Fruit fly (Drosophila melanogaster) whole organism, embryonic: Measurements from ENCODE around the gene CG11384.

Experiments used
- Abd-B ChIP-seq: fragments of 200-800 bp; sonication (Bioruptor generic); optimal IDR thresholded peaks from 2 replicates; lab custom pipeline; 2018; ENCODE audit warnings: missing biosample characterization, mild to moderate bottlenecking, missing genetic modification characterization, moderate library complexity
- Ada2b ChIP-seq: fragments of 200-800 bp; sonication (Bioruptor generic); IDR thresholded peaks from 2 replicates; pipeline ENCODE4 v1.3.6; 2022; ENCODE audit warnings: missing biosample characterization, missing genetic modification characterization
- Bdp1 ChIP-seq: fragments of 200-800 bp; sonication (Bioruptor generic); optimal IDR thresholded peaks from 3 replicates; lab custom pipeline; 2016; ENCODE audit warnings: missing biosample characterization, missing genetic modification characterization
- Bteb2 ChIP-seq: fragments of 200-800 bp; sonication (Bioruptor generic); optimal IDR thresholded peaks from 2 replicates; lab custom pipeline; 2016; ENCODE audit warnings: missing biosample characterization, missing genetic modification characterization
- CG10565 ChIP-seq: fragments of 200-800 bp; sonication (Bioruptor generic); optimal IDR thresholded peaks from 3 replicates; lab custom pipeline; 2016; ENCODE audit warnings: missing biosample characterization, mild to moderate bottlenecking, missing genetic modification characterization
- CG10959 ChIP-seq: fragments of 200-800 bp; sonication (Bioruptor generic); IDR thresholded peaks from 2 replicates; pipeline ENCODE4 v1.3.6; 2022; ENCODE audit warnings: missing biosample characterization, missing genetic modification characterization
- CG12942 ChIP-seq: fragments of 200-800 bp; sonication (Bioruptor generic); optimal IDR thresholded peaks from 3 replicates; lab custom pipeline; 2016; ENCODE audit warnings: missing biosample characterization, missing genetic modification characterization
- CG16779 ChIP-seq: fragments of 200-800 bp; sonication (Bioruptor generic); IDR thresholded peaks from 2 replicates; pipeline ENCODE4 v1.3.6; 2022; ENCODE audit warnings: missing biosample characterization, missing genetic modification characterization
- CG17802 ChIP-seq: fragments of 200-800 bp; sonication (Bioruptor generic); optimal IDR thresholded peaks from 2 replicates; lab custom pipeline; 2018; ENCODE audit warnings: missing biosample characterization, mild to moderate bottlenecking, missing genetic modification characterization, moderate library complexity
- CG17829 ChIP-seq: fragments of 200-800 bp; optimal IDR thresholded peaks from 2 replicates; lab custom pipeline; 2019; ENCODE audit warnings: missing biosample characterization, mild to moderate bottlenecking, missing genetic modification characterization, moderate library complexity
- CG1792 ChIP-seq: fragments of 200-800 bp; sonication (Bioruptor generic); optimal IDR thresholded peaks from 2 replicates; lab custom pipeline; 2016; ENCODE audit warnings: missing biosample characterization, missing genetic modification characterization
- CG1832 ChIP-seq: fragments of 200-800 bp; sonication (Bioruptor generic); optimal IDR thresholded peaks from 2 replicates; lab custom pipeline; 2017; ENCODE audit warnings: missing biosample characterization, mild to moderate bottlenecking, missing genetic modification characterization, inconsistent platforms
- CG2120 ChIP-seq: fragments of 200-800 bp; sonication (Bioruptor generic); optimal IDR thresholded peaks from 3 replicates; lab custom pipeline; 2016; ENCODE audit warnings: missing biosample characterization, missing genetic modification characterization
- CG2199 ChIP-seq: fragments of 200-800 bp; sonication (Bioruptor generic); IDR thresholded peaks from 3 replicates; pipeline ENCODE4 v1.3.6; 2022; ENCODE audit warnings: missing biosample characterization, missing genetic modification characterization
- CG2712 ChIP-seq: fragments of 200-800 bp; optimal IDR thresholded peaks from 3 replicates; lab custom pipeline; 2019; ENCODE audit warnings: missing biosample characterization, mild to moderate bottlenecking, missing genetic modification characterization, moderate library complexity
- CG3407 ChIP-seq: fragments of 200-800 bp; sonication (Bioruptor generic); optimal IDR thresholded peaks from 2 replicates; lab custom pipeline; 2018; ENCODE audit warnings: missing biosample characterization, mild to moderate bottlenecking, missing genetic modification characterization
- CG3847 ChIP-seq: fragments of 200-800 bp; sonication (Bioruptor generic); IDR thresholded peaks from 2 replicates; pipeline ENCODE4 v1.3.6; 2022; ENCODE audit warnings: missing biosample characterization, missing genetic modification characterization
- CG4820 ChIP-seq: fragments of 200-800 bp; sonication (Bioruptor generic); optimal IDR thresholded peaks from 3 replicates; lab custom pipeline; 2016; ENCODE audit warnings: missing biosample characterization, missing genetic modification characterization
- CG4854 ChIP-seq: fragments of 200-800 bp; sonication (Bioruptor generic); optimal IDR thresholded peaks from 2 replicates; lab custom pipeline; 2016; ENCODE audit warnings: missing biosample characterization, missing genetic modification characterization, inconsistent platforms
- CG6689 ChIP-seq: fragments of 200-800 bp; sonication (Bioruptor generic); IDR thresholded peaks from 2 replicates; pipeline ENCODE4 v1.3.6; 2022; ENCODE audit warnings: missing biosample characterization, missing genetic modification characterization
- CG6765 ChIP-seq: fragments of 200-800 bp; sonication (Bioruptor generic); optimal IDR thresholded peaks from 3 replicates; lab custom pipeline; 2017; ENCODE audit warnings: missing biosample characterization, mild to moderate bottlenecking, missing genetic modification characterization
- CG7357 ChIP-seq: fragments of 200-800 bp; sonication (Bioruptor generic); IDR thresholded peaks from 3 replicates; pipeline ENCODE4 v1.3.6; 2022; ENCODE audit warnings: missing biosample characterization, missing genetic modification characterization
- CG7556 ChIP-seq: fragments of 200-800 bp; sonication (Bioruptor generic); optimal IDR thresholded peaks from 2 replicates; lab custom pipeline; 2017; ENCODE audit warnings: missing biosample characterization, mild to moderate bottlenecking, missing genetic modification characterization
- CG8089 ChIP-seq: fragments of 200-800 bp; sonication (Bioruptor generic); optimal IDR thresholded peaks from 3 replicates; lab custom pipeline; 2016; ENCODE audit warnings: missing biosample characterization, missing genetic modification characterization
- CG9876 ChIP-seq: fragments of 200-800 bp; sonication (Bioruptor generic); optimal IDR thresholded peaks from 2 replicates; lab custom pipeline; 2016; ENCODE audit warnings: missing biosample characterization, missing genetic modification characterization
- Dbx ChIP-seq: fragments of 200-800 bp; sonication (Bioruptor generic); IDR thresholded peaks from 3 replicates; pipeline ENCODE4 v1.3.6; 2022; ENCODE audit warnings: missing biosample characterization, missing genetic modification characterization
- Deaf1 ChIP-seq: fragments of 200-800 bp; optimal IDR thresholded peaks from 3 replicates; lab custom pipeline; 2019; ENCODE audit warnings: missing biosample characterization, mild to moderate bottlenecking, missing genetic modification characterization, moderate library complexity
- Ets65A ChIP-seq: fragments of 200-800 bp; sonication (Bioruptor generic); peaks from one replicate; lab custom pipeline; 2016; ENCODE audit warnings: missing biosample characterization, missing genetic modification characterization
- Fer1 ChIP-seq: fragments of 200-800 bp; sonication (Bioruptor generic); optimal IDR thresholded peaks from 2 replicates; lab custom pipeline; 2017; ENCODE audit warnings: missing biosample characterization, mild to moderate bottlenecking, missing genetic modification characterization
- Fer2 ChIP-seq: fragments of 200-800 bp; sonication (Bioruptor generic); optimal IDR thresholded peaks from 2 replicates; lab custom pipeline; 2018; ENCODE audit warnings: missing biosample characterization, mild to moderate bottlenecking, missing genetic modification characterization, moderate library complexity
- H2.0 ChIP-seq: fragments of 200-800 bp; sonication (Bioruptor generic); IDR thresholded peaks from 2 replicates; pipeline ENCODE4 v1.3.6; 2022; ENCODE audit warnings: missing biosample characterization, missing genetic modification characterization
- Hmx ChIP-seq: fragments of 200-800 bp; sonication (Bioruptor generic); optimal IDR thresholded peaks from 2 replicates; lab custom pipeline; 2016; ENCODE audit warnings: missing biosample characterization, missing genetic modification characterization
- Hr78 ChIP-seq, 2 experiments: fragments of 200-800 bp in 1 of 2; fragments of >200 bp in 1 of 2; sonication (Bioruptor generic) in 1 of 2; optimal IDR thresholded peaks; 2 replicates each; lab custom pipeline; 2017 to 2019; ENCODE audit warnings: missing biosample characterization in 2 of 2, missing genetic modification characterization in 2 of 2, mild to moderate bottlenecking in 1 of 2, moderate library complexity in 1 of 2
- Myb ChIP-seq: fragments of 200-800 bp; sonication (Bioruptor generic); optimal IDR thresholded peaks from 2 replicates; lab custom pipeline; 2016; ENCODE audit warnings: missing biosample characterization, missing genetic modification characterization
- Nf-YB ChIP-seq: fragments of 200-800 bp; sonication (Bioruptor generic); optimal IDR thresholded peaks from 3 replicates; lab custom pipeline; 2019; ENCODE audit warnings: missing biosample characterization, mild to moderate bottlenecking, missing genetic modification characterization, moderate library complexity
- Oaz ChIP-seq: fragments of 200-800 bp; sonication (Bioruptor generic); IDR thresholded peaks from 2 replicates; pipeline ENCODE4 v1.3.6; 2022; ENCODE audit warnings: missing biosample characterization, missing genetic modification characterization
- Ptx1 ChIP-seq: fragments of 200-800 bp; sonication (Bioruptor generic); IDR thresholded peaks from 2 replicates; pipeline ENCODE4 v1.3.6; 2022; ENCODE audit warnings: missing biosample characterization, missing genetic modification characterization
- Xbp1 ChIP-seq: fragments of 200-800 bp; sonication (Bioruptor generic); optimal IDR thresholded peaks from 3 replicates; lab custom pipeline; 2016; ENCODE audit warnings: missing biosample characterization, mild to moderate bottlenecking, missing genetic modification characterization
- al ChIP-seq: fragments of 200-800 bp; sonication (Bioruptor generic); IDR thresholded peaks from 2 replicates; pipeline ENCODE4 v1.3.6; 2022; ENCODE audit warnings: missing biosample characterization, missing genetic modification characterization
- ci ChIP-seq: fragments of 200-800 bp; sonication (Bioruptor generic); IDR thresholded peaks from 3 replicates; pipeline ENCODE4 v1.3.6; 2022; ENCODE audit warnings: missing biosample characterization, missing genetic modification characterization
- croc ChIP-seq: fragments of 200-800 bp; sonication (Bioruptor generic); conservative IDR thresholded peaks from 3 replicates; pipeline ENCODE4 v1.3.6; 2022; ENCODE audit warnings: missing biosample characterization, missing genetic modification characterization
- fd96Cb ChIP-seq: fragments of 200-800 bp; sonication (Bioruptor generic); optimal IDR thresholded peaks from 2 replicates; lab custom pipeline; 2018; ENCODE audit warnings: missing biosample characterization, mild to moderate bottlenecking, missing genetic modification characterization, moderate library complexity
- inv ChIP-seq: fragments of 200-800 bp; sonication (Bioruptor generic); IDR thresholded peaks from 2 replicates; pipeline ENCODE4 v1.3.6; 2022; ENCODE audit warnings: missing biosample characterization, missing genetic modification characterization; ENCODE audit not compliant: partially characterized antibody
- odd ChIP-seq: fragments of 200-800 bp; sonication (Bioruptor generic); optimal IDR thresholded peaks from 2 replicates; lab custom pipeline; 2017; ENCODE audit warnings: missing biosample characterization, mild to moderate bottlenecking, missing genetic modification characterization
- pb ChIP-seq: fragments of 200-800 bp; sonication (Bioruptor generic); optimal IDR thresholded peaks from 3 replicates; lab custom pipeline; 2016; ENCODE audit warnings: missing biosample characterization, missing genetic modification characterization
- phol ChIP-seq: fragments of 200-800 bp; sonication (Bioruptor generic); optimal IDR thresholded peaks from 3 replicates; lab custom pipeline; 2018; ENCODE audit warnings: missing biosample characterization, mild to moderate bottlenecking, missing genetic modification characterization, moderate library complexity
- schlank ChIP-seq: fragments of 200-800 bp; sonication (Bioruptor generic); optimal IDR thresholded peaks from 2 replicates; lab custom pipeline; 2018; ENCODE audit warnings: missing biosample characterization, mild to moderate bottlenecking, missing genetic modification characterization
- slp2 ChIP-seq: fragments of 200-800 bp; sonication (Bioruptor generic); optimal IDR thresholded peaks from 2 replicates; lab custom pipeline; 2016; ENCODE audit warnings: missing biosample characterization, missing genetic modification characterization
- toy ChIP-seq: fragments of 200-800 bp; sonication (Bioruptor generic); IDR thresholded peaks from 2 replicates; pipeline ENCODE4 v1.3.6; 2022; ENCODE audit warnings: missing biosample characterization, missing genetic modification characterization
- usp ChIP-seq: fragments of >200 bp; optimal IDR thresholded peaks from 2 replicates; lab custom pipeline; 2017; ENCODE audit warnings: missing biosample characterization, missing genetic modification characterization
- wek ChIP-seq: fragments of 200-800 bp; sonication (Bioruptor generic); optimal IDR thresholded peaks from 3 replicates; lab custom pipeline; 2018; ENCODE audit warnings: missing biosample characterization, mild to moderate bottlenecking, missing genetic modification characterization, moderate library complexity
- zfh2 ChIP-seq: fragments of 200-800 bp; sonication (Bioruptor generic); optimal IDR thresholded peaks from 2 replicates; lab custom pipeline; 2016; ENCODE audit warnings: missing biosample characterization, missing genetic modification characterization

CG11384 gene

DNA sequence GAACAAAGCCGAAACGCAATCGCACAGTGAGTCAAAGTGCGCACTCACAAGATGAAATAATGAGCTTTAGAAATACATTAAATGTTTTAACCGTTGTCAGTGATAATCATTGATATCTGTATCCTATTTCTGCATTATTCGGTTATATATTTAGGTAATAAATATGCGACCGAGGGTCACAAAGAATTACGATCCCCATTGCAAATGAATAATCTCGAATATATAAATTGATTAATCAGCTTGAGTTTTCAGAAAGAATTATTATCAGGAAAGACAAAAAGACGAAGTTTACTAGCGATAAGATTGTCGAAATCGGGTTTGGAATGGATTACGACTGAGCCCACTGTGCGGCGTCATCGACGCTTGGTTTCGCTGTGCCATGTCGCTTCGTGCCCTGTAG is 4.8 kb downstream of the CG11384 start (continued):
- TF ChIP-seq CG2199 (no peak), H2.0 (GFP tag; lab: Robert Waterston, UW) (peak; percentile 6; the same call in 1 of the 2 replicates), Bteb2 (GFP tag; lab: Kevin White, UChicago) (no peak), schlank (tag; lab: Kevin White, UChicago) (peak; percentile 19), phol (tag; lab: Kevin White, UChicago) (no peak), CG9876 (GFP tag; lab: Kevin White, UChicago) (no peak), pb (GFP tag; lab: Kevin White, UChicago) (no peak), CG4854 (no peak), Abd-B (GFP tag; lab: Kevin White, UChicago) (no peak), CG7357 (GFP tag; lab: Robert Waterston, UW) (no peak), slp2 (GFP tag; lab: Kevin White, UChicago) (peak; percentile 7), Oaz (GFP tag; lab: Robert Waterston, UW) (no peak), CG3847 (GFP tag; lab: Robert Waterston, UW) (0 out of 2 replicates have a peak, but pooled peaks have one; percentile 25), Dbx (GFP tag; lab: Robert Waterston, UW) (no peak), zfh2 (no peak), CG12942 (GFP tag; lab: Kevin White, UChicago) (peak; percentile 10), CG3407 (GFP tag; lab: Kevin White, UChicago) (no peak), Xbp1 (GFP tag; lab: Kevin White, UChicago) (no peak), CG6689 (GFP tag; lab: Robert Waterston, UW) (0 out of 2 replicates have a peak, but pooled peaks have one; percentile 9), toy (GFP tag; lab: Robert Waterston, UW) (no peak), CG17802 (tag; lab: Kevin White, UChicago) (no peak), Ada2b (peak; percentile 40; the same call in 1 of the 2 replicates), croc (GFP tag; lab: Robert Waterston, UW) (no peak), Hr78 (GFP tag; optimal IDR thresholded peaks at IDR 0.05; lab: Kevin White, UChicago) (no peak), CG7556 (GFP tag; lab: Kevin White, UChicago) (peak; percentile 65), al (0 out of 2 replicates have a peak, but pooled peaks have one; percentile 15), Fer2 (no peak), CG8089 (GFP tag; lab: Kevin White, UChicago) (no peak), Myb (GFP tag; lab: Kevin White, UChicago) (no peak), CG4820 (peak; percentile 8), CG1792 (no peak), fd96Cb (tag; lab: Kevin White, UChicago) (no peak), odd (GFP tag; lab: Kevin White, UChicago) (no peak), CG10959 (GFP tag; lab: Robert Waterston, UW) (no peak), ci (GFP tag; lab: Robert Waterston, UW) (no peak; the same call in 2 of the 3 replicates), wek (GFP tag; lab: Kevin White, UChicago) (no peak), Ptx1 (GFP tag; lab: Robert Waterston, UW) (peak; percentile 45; the same call in 1 of the 2 replicates), Bdp1 (no peak), usp (GFP tag; lab: Kevin White, UChicago) (no peak), CG2120 (GFP tag; lab: Kevin White, UChicago) (peak; percentile 68), Ets65A (GFP tag; lab: Kevin White, UChicago) (peak; percentile 60), Deaf1 (tag; lab: Kevin White, UChicago) (peak; percentile 84), inv (GFP tag; lab: Robert Waterston, UW) (no peak), Hmx (GFP tag; lab: Kevin White, UChicago) (no peak), CG17829 (tag; lab: Kevin White, UChicago) (peak; percentile 32), CG10565 (GFP tag; lab: Kevin White, UChicago) (no peak), CG16779 (GFP tag; lab: Robert Waterston, UW) (no peak), CG2712 (tag; lab: Kevin White, UChicago) (peak; percentile 45), Nf-YB (GFP tag; lab: Kevin White, UChicago) (no peak), CG1832 (GFP tag; lab: Kevin White, UChicago) (no peak), Fer1 (GFP tag; lab: Kevin White, UChicago) (peak; percentile 68), CG6765 (GFP tag; lab: Kevin White, UChicago) (peak; percentile 49)
